Worm (Caenorhabditis elegans) whole organism, L3 larva: ENCODE measurements around the gene C33C12.7.

Source experiments
- aly-2 ChIP-seq: fragments of 150-350 bp; optimal IDR thresholded peaks from 2 replicates; lab custom pipeline; 2014; ENCODE audit warnings: missing biosample characterization, missing genetic modification characterization
- elt-1 ChIP-seq: fragments of 150-350 bp; optimal IDR thresholded peaks from 2 replicates; lab custom pipeline; 2014; ENCODE audit warnings: missing biosample characterization, missing genetic modification characterization
- eor-1 ChIP-seq, 2 experiments: fragments of 150-350 bp; optimal IDR thresholded peaks; 2 replicates each; lab custom pipeline; 2014 to 2018; ENCODE audit warnings: missing biosample characterization in 2 of 2, missing genetic modification characterization in 2 of 2
- fkh-10 ChIP-seq: sonication (generic microtip); optimal IDR thresholded peaks from 2 replicates; lab custom pipeline; 2017; ENCODE audit warnings: missing biosample characterization, missing genetic modification reagents, missing genetic modification characterization
- lin-15B ChIP-seq: fragments of 150-350 bp; optimal IDR thresholded peaks from 2 replicates; lab custom pipeline; 2014; ENCODE audit warnings: missing biosample characterization, missing genetic modification characterization
- mdl-1 ChIP-seq: fragments of 150-350 bp; optimal IDR thresholded peaks from 2 replicates; lab custom pipeline; 2014; ENCODE audit warnings: missing biosample characterization, missing genetic modification characterization
- nhr-12 ChIP-seq: fragments of 150-350 bp; optimal IDR thresholded peaks from 2 replicates; lab custom pipeline; 2014; ENCODE audit warnings: missing biosample characterization, missing genetic modification characterization
- nhr-237 ChIP-seq: fragments of 150-350 bp; optimal IDR thresholded peaks from 2 replicates; lab custom pipeline; 2014; ENCODE audit warnings: missing biosample characterization, missing genetic modification characterization
- pha-4 ChIP-seq: fragments of 150-350 bp; optimal IDR thresholded peaks from 2 replicates; lab custom pipeline; 2014; ENCODE audit warnings: missing biosample characterization, missing genetic modification reagents, missing genetic modification characterization
- skn-1 ChIP-seq: fragments of 150-350 bp; optimal IDR thresholded peaks from 2 replicates; lab custom pipeline; 2014; ENCODE audit warnings: missing biosample characterization, missing genetic modification characterization
- unc-39 ChIP-seq: sonication (generic microtip); optimal IDR thresholded peaks from 4 replicates; lab custom pipeline; 2017; ENCODE audit warnings: missing biosample characterization, missing genetic modification characterization

C33C12.7 gene

DNA sequence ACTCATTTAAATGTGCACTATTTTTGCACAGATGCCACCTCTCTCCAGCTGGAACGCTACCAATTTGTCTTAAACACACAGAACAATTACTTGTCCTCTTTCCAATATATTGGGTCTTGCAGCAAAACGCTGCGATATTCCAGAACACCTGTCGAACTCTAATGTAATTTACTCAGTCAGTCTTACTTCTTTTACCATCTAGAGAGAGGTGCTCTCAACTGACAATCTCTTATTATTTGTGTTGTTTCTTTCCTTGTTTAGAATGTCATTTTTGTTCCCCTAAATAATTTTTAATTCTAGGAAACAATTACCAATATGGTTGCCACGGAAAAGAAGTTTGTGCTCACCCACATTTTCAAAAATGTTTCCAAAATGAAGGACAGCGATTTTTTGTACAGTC, 44.5 kb downstream of the C33C12.7 start, which contains the start of gene sdz-28:
TSS of gene sdz-28 (plus strand) at position 301 of the 400 bp plus-strand sequence.
- TF ChIP-seq eor-1 (tag; optimal IDR thresholded peaks at IDR 0.05; lab: Kevin White, UChicago) (no peak), nhr-12 (tag; lab: Kevin White, UChicago) (no peak), lin-15B (tag; lab: Kevin White, UChicago) (no peak), mdl-1 (tag; lab: Kevin White, UChicago) (no peak), skn-1 (tag; lab: Kevin White, UChicago) (no peak), pha-4 (tag; lab: Kevin White, UChicago) (no peak), unc-39 (tag; lab: Kevin White, UChicago) (no peak), fkh-10 (no peak), nhr-237 (tag; lab: Kevin White, UChicago) (no peak), aly-2 (tag; lab: Kevin White, UChicago) (no peak), elt-1 (tag; lab: Kevin White, UChicago) (no peak)
